Fruit fly (Drosophila melanogaster) whole organism: ENCODE results near the gene Spn77Bc.

Source experiments
- pan ChIP-seq: fragments of >200 bp; optimal IDR thresholded peaks from 2 replicates; lab custom pipeline; 2017
- psq ChIP-seq: fragments of >200 bp; optimal IDR thresholded peaks from 2 replicates; lab custom pipeline; 2017

DNA sequence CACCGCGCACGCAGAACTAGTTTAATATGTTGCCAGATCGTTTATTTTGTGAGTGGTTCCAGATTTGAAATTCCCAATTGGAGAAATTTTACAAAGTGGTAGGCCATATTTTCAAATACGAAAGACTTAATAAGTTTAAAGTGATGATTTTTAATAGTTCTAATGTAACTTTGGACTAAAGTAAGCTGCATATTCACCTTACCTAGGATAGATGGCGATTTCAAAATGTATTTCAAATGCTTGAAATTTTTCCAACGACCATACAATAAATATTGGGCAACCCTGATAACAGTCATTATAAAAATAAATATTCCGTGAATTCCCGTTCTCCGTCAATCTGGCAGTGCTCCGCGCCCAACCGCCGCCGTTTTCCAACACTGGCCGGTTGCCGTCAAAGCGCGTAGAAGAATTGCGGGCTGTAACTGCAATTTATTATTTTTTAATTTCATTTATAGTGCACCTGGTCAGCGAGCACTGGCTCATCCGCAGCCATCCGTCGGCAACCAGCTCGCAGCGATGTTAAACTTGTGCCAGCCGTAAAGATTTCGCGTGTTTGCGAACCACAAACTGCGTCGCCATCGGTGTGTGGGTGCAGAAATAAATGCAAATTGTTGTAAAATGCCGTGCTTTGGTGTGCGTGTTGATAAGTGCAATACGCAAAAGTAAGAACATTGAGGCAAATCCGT is 33.6 kb downstream of the Spn77Bc start, which contains the start of the genes Ide and RhoBTB:
- no peak for TF ChIP-seq pan (lab: Kevin White, UChicago)
- no peak for TF ChIP-seq psq (lab: Kevin White, UChicago)
